Worm (Caenorhabditis elegans): ENCODE measurements around the gene acd-3.

- TF ChIP-seq ceh-32 (tag; optimal IDR thresholded peaks at IDR 0.05; ENCODE audit: poor library complexity) (no peak), madf-5 (GFP tag; IDR thresholded peaks at IDR 0.05) (no peak), egl-27 (tag; optimal IDR thresholded peaks at IDR 0.05) (no peak), ama-1 (optimal IDR thresholded peaks at IDR 0.05) (no peak), dve-1 (tag; optimal IDR thresholded peaks at IDR 0.05; ENCODE audit: insufficient read depth) (no peak), pqm-1 (tag; optimal IDR thresholded peaks at IDR 0.05) (no peak), skn-1 (tag; optimal IDR thresholded peaks at IDR 0.05) (no peak), daf-8 (GFP tag; IDR thresholded peaks at IDR 0.05) (no peak), pha-4 (GFP tag; IDR thresholded peaks at IDR 0.05) (no peak), pha-4 (tag; optimal IDR thresholded peaks at IDR 0.05) (no peak), nhr-111 (GFP tag; optimal IDR thresholded peaks at IDR 0.05) (no peak), nhr-10 (tag; optimal IDR thresholded peaks at IDR 0.05) (no peak), unc-62 (GFP tag; optimal IDR thresholded peaks at IDR 0.05 in 1 of 2) (no peak), unc-62 (tag; optimal IDR thresholded peaks at IDR 0.05) (no peak), aly-2 (tag; optimal IDR thresholded peaks at IDR 0.05) (no peak)
These were observed 39.2 kb upstream of the acd-3 start for ce11 chrX:14809905-14810304.

All from whole organism, L4 larva.